Fruit fly (Drosophila melanogaster) whole organism, embryonic: ENCODE data around the gene mRpS18B.
A peak's percentile ranks its signal among the peaks of the same experiment; 100 is the strongest.

ENCODE experiments used
- CG10462 ChIP-seq: fragments of 200-800 bp; sonication (Bioruptor generic); optimal IDR thresholded peaks from 2 replicates; lab custom pipeline; 2016; ENCODE audit warnings: missing biosample characterization, missing genetic modification characterization
- CG12155 ChIP-seq: fragments of 200-800 bp; sonication (Bioruptor generic); optimal IDR thresholded peaks from 3 replicates; lab custom pipeline; 2016; ENCODE audit warnings: missing biosample characterization, missing genetic modification characterization
- CG13775 ChIP-seq: fragments of 200-800 bp; sonication (Bioruptor generic); optimal IDR thresholded peaks from 3 replicates; lab custom pipeline; 2017; ENCODE audit warnings: missing biosample characterization, mild to moderate bottlenecking, missing genetic modification characterization
- CG15601 ChIP-seq: fragments of 200-800 bp; sonication (Bioruptor generic); optimal IDR thresholded peaks from 3 replicates; lab custom pipeline; 2019; ENCODE audit warnings: missing biosample characterization, mild to moderate bottlenecking, missing genetic modification characterization, moderate library complexity
- CG17829 ChIP-seq: fragments of 200-800 bp; optimal IDR thresholded peaks from 2 replicates; lab custom pipeline; 2019; ENCODE audit warnings: missing biosample characterization, mild to moderate bottlenecking, missing genetic modification characterization, moderate library complexity
- CG2120 ChIP-seq: fragments of 200-800 bp; sonication (Bioruptor generic); optimal IDR thresholded peaks from 3 replicates; lab custom pipeline; 2016; ENCODE audit warnings: missing biosample characterization, missing genetic modification characterization
- CG3847 ChIP-seq: fragments of 200-800 bp; sonication (Bioruptor generic); IDR thresholded peaks from 2 replicates; pipeline ENCODE4 v1.3.6; 2022; ENCODE audit warnings: missing biosample characterization, missing genetic modification characterization
- CG42726 ChIP-seq: fragments of 200-800 bp; sonication (Bioruptor generic); IDR thresholded peaks from 2 replicates; pipeline ENCODE4 v1.3.6; 2022; ENCODE audit warnings: missing biosample characterization, missing genetic modification characterization; ENCODE audit not compliant: partially characterized antibody
- CG6683 ChIP-seq: fragments of 200-800 bp; sonication (Bioruptor generic); optimal IDR thresholded peaks from 2 replicates; lab custom pipeline; 2017; ENCODE audit warnings: missing biosample characterization, mild to moderate bottlenecking, missing genetic modification characterization, missing genetic modification reagents
- CG8281 ChIP-seq: fragments of 200-800 bp; sonication (Bioruptor generic); optimal IDR thresholded peaks from 2 replicates; lab custom pipeline; 2018; ENCODE audit warnings: missing biosample characterization, mild to moderate bottlenecking, missing genetic modification characterization, moderate library complexity
- CG8290 ChIP-seq, 3 experiments: fragments of 200-800 bp; sonication (Bioruptor generic); optimal IDR thresholded peaks; 2 replicates each; lab custom pipeline; 2016 to 2019; ENCODE audit warnings: missing biosample characterization in 3 of 3, missing genetic modification characterization in 3 of 3, mild to moderate bottlenecking in 2 of 3, moderate library complexity in 1 of 3
- CG8924 ChIP-seq: fragments of 200-800 bp; optimal IDR thresholded peaks from 3 replicates; lab custom pipeline; 2019; ENCODE audit warnings: missing biosample characterization, mild to moderate bottlenecking, missing genetic modification characterization, moderate library complexity
- Dek ChIP-seq: fragments of 200-800 bp; sonication (Bioruptor generic); optimal IDR thresholded peaks from 3 replicates; lab custom pipeline; 2019; ENCODE audit warnings: missing biosample characterization, mild to moderate bottlenecking, missing genetic modification characterization, moderate library complexity
- Dref ChIP-seq: fragments of 200-800 bp; sonication (Bioruptor generic); IDR thresholded peaks from 2 replicates; pipeline ENCODE4 v1.3.6; 2022; ENCODE audit warnings: missing biosample characterization, missing genetic modification characterization
- Gsc ChIP-seq: fragments of 200-800 bp; sonication (Bioruptor generic); IDR thresholded peaks from 2 replicates; pipeline ENCODE4 v1.3.6; 2022; ENCODE audit warnings: missing biosample characterization, missing genetic modification characterization
- H15 ChIP-seq: fragments of 200-800 bp; sonication (Bioruptor generic); IDR thresholded peaks from 3 replicates; pipeline ENCODE4 v1.3.6; 2022; ENCODE audit warnings: missing biosample characterization, missing genetic modification characterization
- Hey ChIP-seq: fragments of 200-800 bp; sonication (Bioruptor generic); optimal IDR thresholded peaks from 3 replicates; lab custom pipeline; 2018; ENCODE audit warnings: missing biosample characterization, mild to moderate bottlenecking, missing genetic modification characterization
- Hr3 ChIP-seq: fragments of 200-800 bp; sonication (Bioruptor generic); optimal IDR thresholded peaks from 3 replicates; lab custom pipeline; 2016; ENCODE audit warnings: missing biosample characterization, missing genetic modification characterization
- Hr51 ChIP-seq, 2 experiments: fragments of 200-800 bp; sonication (Bioruptor generic); optimal IDR thresholded peaks; 2 replicates in 1 of 2; 3 replicates in 1 of 2; lab custom pipeline; 2016 to 2018; ENCODE audit warnings: missing biosample characterization in 2 of 2, missing genetic modification characterization in 2 of 2, mild to moderate bottlenecking in 1 of 2, moderate library complexity in 1 of 2
- Jarid2 ChIP-seq: fragments of 200-800 bp; sonication (Bioruptor generic); optimal IDR thresholded peaks from 3 replicates; lab custom pipeline; 2017; ENCODE audit warnings: mild to moderate bottlenecking, missing biosample characterization, missing genetic modification reagents, missing genetic modification characterization
- MBD-R2 ChIP-seq: fragments of 200-800 bp; sonication (Bioruptor generic); IDR thresholded peaks from 2 replicates; pipeline ENCODE4 v1.3.6; 2022; ENCODE audit warnings: missing biosample characterization, missing genetic modification characterization
- Myb ChIP-seq: fragments of 200-800 bp; sonication (Bioruptor generic); optimal IDR thresholded peaks from 2 replicates; lab custom pipeline; 2016; ENCODE audit warnings: missing biosample characterization, missing genetic modification characterization
- Nf-YA ChIP-seq: fragments of 200-800 bp; sonication (Bioruptor generic); IDR thresholded peaks from 2 replicates; pipeline ENCODE4 v1.3.6; 2022; ENCODE audit warnings: missing biosample characterization, missing genetic modification characterization
- Opbp ChIP-seq: fragments of 200-800 bp; sonication (Bioruptor generic); IDR thresholded peaks from 3 replicates; pipeline ENCODE4 v1.3.6; 2022; ENCODE audit warnings: missing biosample characterization, missing genetic modification characterization; ENCODE audit not compliant: partially characterized antibody
- PHDP ChIP-seq: fragments of 200-800 bp; sonication (Bioruptor generic); optimal IDR thresholded peaks from 3 replicates; lab custom pipeline; 2018; ENCODE audit warnings: missing biosample characterization, mild to moderate bottlenecking, missing genetic modification characterization, moderate library complexity
- Six4 ChIP-seq: fragments of 200-800 bp; sonication (Bioruptor generic); optimal IDR thresholded peaks from 2 replicates; lab custom pipeline; 2016; ENCODE audit warnings: missing biosample characterization, missing genetic modification characterization
- Spps ChIP-seq: fragments of 200-800 bp; sonication (Bioruptor generic); optimal IDR thresholded peaks from 2 replicates; lab custom pipeline; 2018; ENCODE audit warnings: missing biosample characterization, mild to moderate bottlenecking, missing genetic modification characterization
- ac ChIP-seq: fragments of 200-800 bp; sonication (Bioruptor generic); optimal IDR thresholded peaks from 3 replicates; lab custom pipeline; 2017; ENCODE audit warnings: missing biosample characterization, mild to moderate bottlenecking, missing genetic modification characterization
- amos ChIP-seq: fragments of 200-800 bp; sonication (Bioruptor generic); IDR thresholded peaks from 2 replicates; pipeline ENCODE4 v1.3.6; 2022; ENCODE audit warnings: missing biosample characterization, missing genetic modification characterization; ENCODE audit not compliant: partially characterized antibody
- chm ChIP-seq: fragments of 200-800 bp; sonication (Bioruptor generic); IDR thresholded peaks from 2 replicates; pipeline ENCODE4 v1.3.6; 2022; ENCODE audit warnings: missing biosample characterization, missing genetic modification characterization
- chn ChIP-seq: fragments of 200-800 bp; sonication (Bioruptor generic); optimal IDR thresholded peaks from 2 replicates; lab custom pipeline; 2016; ENCODE audit warnings: missing biosample characterization, missing genetic modification characterization
- dimm ChIP-seq: fragments of 200-800 bp; sonication (Bioruptor generic); IDR thresholded peaks from 2 replicates; pipeline ENCODE4 v1.3.6; 2022; ENCODE audit warnings: missing biosample characterization, missing genetic modification characterization
- fd3F ChIP-seq: fragments of 200-800 bp; sonication (Bioruptor generic); optimal IDR thresholded peaks from 2 replicates; lab custom pipeline; 2018; ENCODE audit warnings: missing biosample characterization, mild to moderate bottlenecking, missing genetic modification characterization, moderate library complexity
- grn ChIP-seq: fragments of 200-800 bp; sonication (Bioruptor generic); optimal IDR thresholded peaks from 3 replicates; lab custom pipeline; 2017; ENCODE audit warnings: missing biosample characterization, missing genetic modification characterization
- jing ChIP-seq: fragments of 200-800 bp; sonication (Bioruptor generic); optimal IDR thresholded peaks from 2 replicates; lab custom pipeline; 2018; ENCODE audit warnings: missing biosample characterization, mild to moderate bottlenecking, missing genetic modification characterization
- klu ChIP-seq: fragments of 200-800 bp; sonication (Bioruptor generic); IDR thresholded peaks from 2 replicates; pipeline ENCODE4 v1.3.6; 2022; ENCODE audit warnings: missing biosample characterization, missing genetic modification characterization
- maf-S ChIP-seq: fragments of 200-800 bp; sonication (Bioruptor generic); optimal IDR thresholded peaks from 2 replicates; lab custom pipeline; 2016; ENCODE audit warnings: missing biosample characterization, missing genetic modification characterization
- nerfin-1 ChIP-seq: fragments of 200-800 bp; sonication (Bioruptor generic); optimal IDR thresholded peaks from 3 replicates; lab custom pipeline; 2019; ENCODE audit warnings: missing biosample characterization, mild to moderate bottlenecking, missing genetic modification characterization, moderate library complexity
- onecut ChIP-seq: fragments of 200-800 bp; sonication (Bioruptor generic); IDR thresholded peaks from 2 replicates; pipeline ENCODE4 v1.3.6; 2022; ENCODE audit warnings: missing biosample characterization, missing genetic modification characterization
- org-1 ChIP-seq: fragments of 200-800 bp; sonication (Bioruptor generic); optimal IDR thresholded peaks from 2 replicates; lab custom pipeline; 2017; ENCODE audit warnings: missing biosample characterization, missing genetic modification characterization
- pb ChIP-seq: fragments of 200-800 bp; sonication (Bioruptor generic); optimal IDR thresholded peaks from 3 replicates; lab custom pipeline; 2016; ENCODE audit warnings: missing biosample characterization, missing genetic modification characterization
- psq ChIP-seq: fragments of 200-800 bp; sonication (Bioruptor generic); optimal IDR thresholded peaks from 2 replicates; lab custom pipeline; 2017; ENCODE audit warnings: missing biosample characterization, missing genetic modification characterization
- ranshi ChIP-seq: fragments of 200-800 bp; sonication (Bioruptor generic); IDR thresholded peaks from 2 replicates; pipeline ENCODE4 v1.3.6; 2022; ENCODE audit warnings: missing biosample characterization, missing genetic modification characterization
- schlank ChIP-seq: fragments of 200-800 bp; sonication (Bioruptor generic); optimal IDR thresholded peaks from 2 replicates; lab custom pipeline; 2018; ENCODE audit warnings: missing biosample characterization, mild to moderate bottlenecking, missing genetic modification characterization
- sima ChIP-seq: fragments of 200-800 bp; sonication (Bioruptor generic); optimal IDR thresholded peaks from 2 replicates; lab custom pipeline; 2016; ENCODE audit warnings: missing biosample characterization, missing genetic modification characterization
- sisA ChIP-seq: fragments of 200-800 bp; sonication (Bioruptor generic); IDR thresholded peaks from 2 replicates; pipeline ENCODE4 v1.3.6; 2022; ENCODE audit warnings: missing biosample characterization, missing genetic modification characterization
- trh ChIP-seq: fragments of 200-800 bp; sonication (Bioruptor generic); optimal IDR thresholded peaks from 2 replicates; lab custom pipeline; 2016; ENCODE audit warnings: missing biosample characterization, missing genetic modification characterization
- twi ChIP-seq: fragments of 200-800 bp; optimal IDR thresholded peaks from 2 replicates; lab custom pipeline; 2019; ENCODE audit warnings: missing biosample characterization, mild to moderate bottlenecking, missing genetic modification characterization, moderate library complexity
- z ChIP-seq: fragments of 200-800 bp; sonication (Bioruptor generic); IDR thresholded peaks from 3 replicates; pipeline ENCODE4 v1.3.6; 2022; ENCODE audit warnings: missing biosample characterization, missing genetic modification characterization
- zfh1 ChIP-seq: fragments of 200-800 bp; sonication (Bioruptor generic); IDR thresholded peaks from 3 replicates; pipeline ENCODE4 v1.3.6; 2022; ENCODE audit warnings: missing biosample characterization, missing genetic modification characterization

mRpS18B gene

dm6 chr2L:20075234-20075803 is 21.7 kb downstream of the mRpS18B start, which contains the start of the genes pr and neb (continued):
- TF ChIP-seq fd3F (GFP tag; lab: Kevin White, UChicago) (peak; percentile 8), zfh1 (peak; percentile 62), trh (GFP tag; lab: Kevin White, UChicago) (peak; percentile 27), pb (no peak), maf-S (GFP tag; lab: Kevin White, UChicago) (peak; percentile 23), psq (GFP tag; lab: Kevin White, UChicago) (no peak), PHDP (tag; lab: Kevin White, UChicago) (peak; percentile 57), Opbp (GFP tag; lab: Robert Waterston, UW) (peak; percentile 54; the same call in 2 of the 3 replicates), CG8924 (tag; lab: Kevin White, UChicago) (peak; percentile 59), chm (peak; percentile 48; the same call in 1 of the 2 replicates), chn (GFP tag; lab: Kevin White, UChicago) (peak; percentile 26), twi (tag; lab: Kevin White, UChicago) (peak; percentile 39), sima (GFP tag; lab: Kevin White, UChicago) (no peak), Hr51 (GFP tag; optimal IDR thresholded peaks at IDR 0.05; lab: Kevin White, UChicago) (peak; percentile 20 to 66), CG12155 (peak; percentile 67), CG3847 (GFP tag; lab: Robert Waterston, UW) (peak; percentile 81), ranshi (GFP tag; lab: Robert Waterston, UW) (peak; percentile 75), amos (no peak; the same call in 1 of the 2 replicates), klu (peak; percentile 41; the same call in 1 of the 2 replicates), Hr3 (GFP tag; lab: Kevin White, UChicago) (peak; percentile 60), Myb (GFP tag; lab: Kevin White, UChicago) (peak; percentile 2), CG8290 (GFP tag; optimal IDR thresholded peaks at IDR 0.05; lab: Kevin White, UChicago) (peak; percentile 56), CG8290 (tag; optimal IDR thresholded peaks at IDR 0.05; lab: Kevin White, UChicago) (peak in 1 of 2 experiments; percentile 64), grn (GFP tag; lab: Kevin White, UChicago) (no peak), dimm (GFP tag; lab: Robert Waterston, UW) (no peak), CG2120 (GFP tag; lab: Kevin White, UChicago) (peak; percentile 74), H15 (GFP tag; lab: Robert Waterston, UW) (no peak), Gsc (no peak), Dref (peak; percentile 94), org-1 (no peak), CG13775 (GFP tag; lab: Kevin White, UChicago) (peak; percentile 47), Nf-YA (GFP tag; lab: Robert Waterston, UW) (no peak), sisA (peak; percentile 59), jing (no peak), CG15601 (tag; lab: Kevin White, UChicago) (peak; percentile 66), schlank (no peak), onecut (GFP tag; lab: Robert Waterston, UW) (peak; percentile 54), CG6683 (GFP tag; lab: Kevin White, UChicago) (no peak), CG8281 (tag; lab: Kevin White, UChicago) (no peak), nerfin-1 (tag; lab: Kevin White, UChicago) (no peak), Six4 (GFP tag; lab: Kevin White, UChicago) (no peak), CG42726 (no peak), z (GFP tag; lab: Robert Waterston, UW) (no peak), ac (GFP tag; lab: Kevin White, UChicago) (no peak), Hey (tag; lab: Kevin White, UChicago) (no peak), MBD-R2 (GFP tag; lab: Robert Waterston, UW) (peak; percentile 74), CG10462 (GFP tag; lab: Kevin White, UChicago) (no peak), CG17829 (tag; lab: Kevin White, UChicago) (peak; percentile 35), Dek (tag; lab: Kevin White, UChicago) (peak; percentile 24), Jarid2 (GFP tag; lab: Kevin White, UChicago) (no peak), Spps (tag; lab: Kevin White, UChicago) (no peak)
